Worm (Caenorhabditis elegans) whole organism, L1 larva: ENCODE results near the gene Y54F10BM.21.

Experiments
- aly-2 ChIP-seq: fragments of 150-350 bp; optimal IDR thresholded peaks from 2 replicates; lab custom pipeline; 2014; ENCODE audit warnings: missing biosample characterization, missing genetic modification characterization
- blmp-1 ChIP-seq: fragments of 150-350 bp; optimal IDR thresholded peaks from 2 replicates; lab custom pipeline; 2014; ENCODE audit warnings: missing biosample characterization, missing genetic modification characterization
- ceh-82 ChIP-seq, 3 experiments: fragments of 150-350 bp in 1 of 3; sonication (generic microtip) in 2 of 3; optimal IDR thresholded peaks; 2 replicates each; lab custom pipeline; 2014 to 2017; ENCODE audit warnings: missing biosample characterization in 3 of 3, missing genetic modification characterization in 3 of 3
- fkh-4 ChIP-seq: sonication (generic microtip); optimal IDR thresholded peaks from 2 replicates; lab custom pipeline; 2016; ENCODE audit warnings: missing compliant biosample characterization, missing genetic modification characterization, borderline replicate concordance
- fos-1 ChIP-seq: fragments of 150-350 bp; optimal IDR thresholded peaks from 2 replicates; lab custom pipeline; 2014; ENCODE audit warnings: missing biosample characterization, missing genetic modification characterization
- lin-13 ChIP-seq: fragments of 150-350 bp; optimal IDR thresholded peaks from 2 replicates; lab custom pipeline; 2014; ENCODE audit warnings: missing biosample characterization, missing genetic modification reagents, missing genetic modification characterization
- lin-14 ChIP-seq: fragments of 200-800 bp; sonication (Bioruptor generic); optimal IDR thresholded peaks from 2 replicates; lab custom pipeline; 2018; ENCODE audit warnings: mild to moderate bottlenecking, missing genetic modification characterization, moderate library complexity, missing compliant biosample characterization
- lin-15B ChIP-seq: fragments of 150-350 bp; sonication (generic microtip); optimal IDR thresholded peaks from 3 replicates; lab custom pipeline; 2014; ENCODE audit warnings: missing biosample characterization, missing genetic modification characterization
- lir-3 ChIP-seq: sonication (generic microtip); optimal IDR thresholded peaks from 2 replicates; lab custom pipeline; 2016; ENCODE audit warnings: mild to moderate bottlenecking, missing genetic modification characterization, moderate library complexity, missing compliant biosample characterization; ENCODE audit not compliant: poor library complexity
- nhr-12 ChIP-seq: sonication (generic microtip); optimal IDR thresholded peaks from 2 replicates; lab custom pipeline; 2017; ENCODE audit warnings: missing biosample characterization, missing genetic modification characterization
- nhr-20 ChIP-seq: sonication (generic microtip); optimal IDR thresholded peaks from 2 replicates; lab custom pipeline; 2016; ENCODE audit warnings: mild to moderate bottlenecking, missing genetic modification characterization, missing compliant biosample characterization
- nhr-71 ChIP-seq: sonication (generic microtip); optimal IDR thresholded peaks from 2 replicates; lab custom pipeline; 2016; ENCODE audit warnings: mild to moderate bottlenecking, missing genetic modification characterization, moderate library complexity, missing compliant biosample characterization
- nhr-85 ChIP-seq: sonication (generic microtip); peaks from one replicate; lab custom pipeline; 2016; ENCODE audit warnings: missing genetic modification characterization, inconsistent platforms, missing compliant biosample characterization
- skn-1 ChIP-seq: fragments of 150-350 bp; optimal IDR thresholded peaks from 2 replicates; lab custom pipeline; 2014; ENCODE audit warnings: missing biosample characterization, missing genetic modification characterization
- sptf-1 ChIP-seq: fragments of 150-350 bp; optimal IDR thresholded peaks from 2 replicates; lab custom pipeline; 2014; ENCODE audit warnings: missing biosample characterization, missing genetic modification characterization
- unc-62 ChIP-seq: fragments of 150-350 bp; optimal IDR thresholded peaks from 2 replicates; lab custom pipeline; 2014; ENCODE audit warnings: missing biosample characterization, missing genetic modification reagents, missing genetic modification characterization
- unc-98 ChIP-seq: fragments of 200-800 bp; sonication (Bioruptor generic); IDR thresholded peaks from 2 replicates; pipeline ENCODE4 v1.3.6; 2022; ENCODE audit warnings: missing genetic modification characterization, missing compliant biosample characterization
- vab-15 ChIP-seq: sonication (generic microtip); optimal IDR thresholded peaks from 2 replicates; lab custom pipeline; 2017; ENCODE audit warnings: missing genotype, mild to moderate bottlenecking, missing genetic modification characterization, missing compliant biosample characterization

Gene Y54F10BM.21

ce11 chrIII:2316439-2316838, 39.5 kb downstream of the Y54F10BM.21 start:
- TF ChIP-seq aly-2 (tag; lab: Kevin White, UChicago) (no peak), lin-14 (GFP tag; lab: Kevin White, UChicago) (no peak), unc-62 (GFP tag; lab: Kevin White, UChicago) (no peak)
- TF ChIP-seq, all 84 proteins: peak for 0

ce11 chrIII:2324703-2325102, 47.8 kb downstream of the Y54F10BM.21 start:
- TF ChIP-seq fkh-4 (tag; lab: Kevin White, UChicago) (no peak), unc-98 (GFP tag; lab: Robert Waterston, UW) (no peak), ceh-82 (tag; optimal IDR thresholded peaks at IDR 0.05; lab: Kevin White, UChicago) (no peak), nhr-85 (tag; lab: Kevin White, UChicago) (no peak), blmp-1 (tag; lab: Kevin White, UChicago) (no peak), nhr-12 (no peak), lin-13 (GFP tag; lab: Kevin White, UChicago) (no peak), lin-15B (tag; lab: Kevin White, UChicago) (no peak), fos-1 (tag; lab: Kevin White, UChicago) (no peak), nhr-20 (tag; lab: Kevin White, UChicago) (no peak), lir-3 (tag; lab: Kevin White, UChicago) (no peak), sptf-1 (tag; lab: Kevin White, UChicago) (no peak), nhr-71 (tag; lab: Kevin White, UChicago) (no peak)

ce11 chrIII:2328612-2329011, 51.7 kb downstream of the Y54F10BM.21 start:
- TF ChIP-seq skn-1 (no peak), vab-15 (no peak), lir-3 (tag; lab: Kevin White, UChicago) (no peak), nhr-85 (tag; lab: Kevin White, UChicago) (no peak)
